Fruit fly (Drosophila melanogaster) whole organism, embryonic: ENCODE data around the gene COX7AL2.

Experiments used
- Atf3 ChIP-seq: fragments of 200-800 bp; sonication (Bioruptor generic); optimal IDR thresholded peaks from 3 replicates; lab custom pipeline; 2016; ENCODE audit warnings: missing biosample characterization, missing genetic modification characterization
- Atf6 ChIP-seq: fragments of 200-800 bp; sonication (Bioruptor generic); IDR thresholded peaks from 2 replicates; pipeline ENCODE4 v1.3.6; 2022; ENCODE audit warnings: missing biosample characterization, missing genetic modification characterization
- B-H2 ChIP-seq: fragments of 200-800 bp; sonication (Bioruptor generic); optimal IDR thresholded peaks from 2 replicates; lab custom pipeline; 2018; ENCODE audit warnings: missing biosample characterization, mild to moderate bottlenecking, missing genetic modification characterization
- CG10959 ChIP-seq: fragments of 200-800 bp; sonication (Bioruptor generic); IDR thresholded peaks from 2 replicates; pipeline ENCODE4 v1.3.6; 2022; ENCODE audit warnings: missing biosample characterization, missing genetic modification characterization
- CG11085 ChIP-seq: fragments of 200-800 bp; sonication (Bioruptor generic); IDR thresholded peaks from 2 replicates; pipeline ENCODE4 v1.3.6; 2022; ENCODE audit warnings: missing biosample characterization, missing genetic modification characterization
- CG13296 ChIP-seq: fragments of 200-800 bp; sonication (Bioruptor generic); optimal IDR thresholded peaks from 3 replicates; lab custom pipeline; 2018; ENCODE audit warnings: missing biosample characterization, mild to moderate bottlenecking, missing genetic modification characterization
- CG14050 ChIP-seq: fragments of 200-800 bp; sonication (Bioruptor generic); IDR thresholded peaks from 3 replicates; pipeline ENCODE4 v1.3.6; 2022; ENCODE audit warnings: missing biosample characterization, missing genetic modification characterization
- CG1602 ChIP-seq: fragments of 200-800 bp; sonication (Bioruptor generic); optimal IDR thresholded peaks from 3 replicates; lab custom pipeline; 2016; ENCODE audit warnings: missing biosample characterization, missing genetic modification characterization
- CG17328 ChIP-seq: fragments of 200-800 bp; sonication (Bioruptor generic); IDR thresholded peaks from 2 replicates; pipeline ENCODE4 v1.3.6; 2022; ENCODE audit warnings: missing biosample characterization, missing genetic modification characterization
- CG17568 ChIP-seq: fragments of 200-800 bp; sonication (Bioruptor generic); optimal IDR thresholded peaks from 2 replicates; lab custom pipeline; 2018; ENCODE audit warnings: missing biosample characterization, mild to moderate bottlenecking, missing genetic modification characterization, moderate library complexity
- CG18011 ChIP-seq: fragments of 200-800 bp; sonication (Bioruptor generic); optimal IDR thresholded peaks from 2 replicates; lab custom pipeline; 2017; ENCODE audit warnings: missing biosample characterization, missing genetic modification characterization, mild to moderate bottlenecking, moderate library complexity, missing genotype
- CG18599 ChIP-seq: fragments of 200-800 bp; sonication (Bioruptor generic); optimal IDR thresholded peaks from 3 replicates; lab custom pipeline; 2017; ENCODE audit warnings: missing biosample characterization, missing genetic modification characterization, mild to moderate bottlenecking, moderate library complexity, missing genetic modification reagents
- CG2678 ChIP-seq: fragments of 200-800 bp; sonication (Bioruptor generic); optimal IDR thresholded peaks from 3 replicates; lab custom pipeline; 2019; ENCODE audit warnings: missing biosample characterization, mild to moderate bottlenecking, missing genetic modification characterization, moderate library complexity
- CG2712 ChIP-seq: fragments of 200-800 bp; optimal IDR thresholded peaks from 3 replicates; lab custom pipeline; 2019; ENCODE audit warnings: missing biosample characterization, mild to moderate bottlenecking, missing genetic modification characterization, moderate library complexity
- CG2889 ChIP-seq: fragments of 200-800 bp; sonication (Bioruptor generic); IDR thresholded peaks from 3 replicates; pipeline ENCODE4 v1.3.6; 2022; ENCODE audit warnings: missing biosample characterization, missing genetic modification characterization
- CG4617 ChIP-seq: fragments of 200-800 bp; sonication (Bioruptor generic); optimal IDR thresholded peaks from 3 replicates; lab custom pipeline; 2016; ENCODE audit warnings: missing biosample characterization, missing genetic modification characterization, borderline replicate concordance
- CG5953 ChIP-seq: fragments of 200-800 bp; sonication (Bioruptor generic); IDR thresholded peaks from 2 replicates; pipeline ENCODE4 v1.3.6; 2022; ENCODE audit warnings: missing biosample characterization, missing genetic modification characterization
- CG9797 ChIP-seq: fragments of 200-800 bp; sonication (Bioruptor generic); optimal IDR thresholded peaks from 3 replicates; lab custom pipeline; 2018; ENCODE audit warnings: missing biosample characterization, mild to moderate bottlenecking, missing genetic modification characterization
- Dref ChIP-seq: fragments of 200-800 bp; sonication (Bioruptor generic); IDR thresholded peaks from 2 replicates; pipeline ENCODE4 v1.3.6; 2022; ENCODE audit warnings: missing biosample characterization, missing genetic modification characterization
- Fer3 ChIP-seq: fragments of 200-800 bp; sonication (Bioruptor generic); optimal IDR thresholded peaks from 2 replicates; lab custom pipeline; 2018; ENCODE audit warnings: missing biosample characterization, mild to moderate bottlenecking, missing genetic modification characterization, moderate library complexity
- MBD-R2 ChIP-seq: fragments of 200-800 bp; sonication (Bioruptor generic); IDR thresholded peaks from 2 replicates; pipeline ENCODE4 v1.3.6; 2022; ENCODE audit warnings: missing biosample characterization, missing genetic modification characterization
- MESR4 ChIP-seq: fragments of 200-800 bp; sonication (Bioruptor generic); optimal IDR thresholded peaks from 2 replicates; lab custom pipeline; 2018; ENCODE audit warnings: missing biosample characterization, mild to moderate bottlenecking, missing genetic modification characterization, moderate library complexity
- Med ChIP-seq: fragments of 200-800 bp; sonication (Bioruptor generic); peaks from one replicate; lab custom pipeline; 2016; ENCODE audit warnings: missing biosample characterization, missing genetic modification characterization, mild to moderate bottlenecking, inconsistent platforms, moderate library complexity
- NC2α ChIP-seq: fragments of 200-800 bp; sonication (Bioruptor generic); optimal IDR thresholded peaks from 2 replicates; lab custom pipeline; 2016; ENCODE audit warnings: missing biosample characterization, missing genetic modification characterization
- Neu2 ChIP-seq: fragments of 200-800 bp; sonication (Bioruptor generic); optimal IDR thresholded peaks from 3 replicates; lab custom pipeline; 2016; ENCODE audit warnings: missing biosample characterization, missing genetic modification characterization, borderline replicate concordance
- Six4 ChIP-seq: fragments of 200-800 bp; sonication (Bioruptor generic); optimal IDR thresholded peaks from 2 replicates; lab custom pipeline; 2016; ENCODE audit warnings: missing biosample characterization, missing genetic modification characterization
- bcd ChIP-seq: fragments of 200-800 bp; sonication (Bioruptor generic); optimal IDR thresholded peaks from 2 replicates; lab custom pipeline; 2017; ENCODE audit warnings: missing biosample characterization, mild to moderate bottlenecking, missing genetic modification characterization
- bigmax ChIP-seq: fragments of 200-800 bp; sonication (Bioruptor generic); optimal IDR thresholded peaks from 2 replicates; lab custom pipeline; 2018; ENCODE audit warnings: missing biosample characterization, mild to moderate bottlenecking, missing genetic modification characterization
- cato ChIP-seq: fragments of 200-800 bp; sonication (Bioruptor generic); optimal IDR thresholded peaks from 2 replicates; lab custom pipeline; 2016; ENCODE audit warnings: missing biosample characterization, missing genetic modification characterization, borderline replicate concordance
- chm ChIP-seq: fragments of 200-800 bp; sonication (Bioruptor generic); IDR thresholded peaks from 2 replicates; pipeline ENCODE4 v1.3.6; 2022; ENCODE audit warnings: missing biosample characterization, missing genetic modification characterization
- crc ChIP-seq: fragments of 200-800 bp; sonication (Bioruptor generic); optimal IDR thresholded peaks from 2 replicates; lab custom pipeline; 2016; ENCODE audit warnings: missing biosample characterization, missing genetic modification characterization
- crp ChIP-seq, 2 experiments: fragments of 200-800 bp; sonication (Bioruptor generic); optimal IDR thresholded peaks; 2 replicates in 1 of 2; 3 replicates in 1 of 2; lab custom pipeline; 2017; ENCODE audit warnings: missing biosample characterization in 2 of 2, missing genetic modification characterization in 2 of 2, mild to moderate bottlenecking in 1 of 2, moderate library complexity in 1 of 2
- ems ChIP-seq: fragments of 200-800 bp; sonication (Bioruptor generic); optimal IDR thresholded peaks from 3 replicates; lab custom pipeline; 2016; ENCODE audit warnings: missing biosample characterization, missing genetic modification characterization
- ewg ChIP-seq: fragments of 200-800 bp; sonication (Bioruptor generic); optimal IDR thresholded peaks from 3 replicates; lab custom pipeline; 2017; ENCODE audit warnings: mild to moderate bottlenecking, missing biosample characterization, missing genetic modification reagents, missing genetic modification characterization
- gsb-n ChIP-seq: fragments of 200-800 bp; sonication (Bioruptor generic); optimal IDR thresholded peaks from 3 replicates; lab custom pipeline; 2018; ENCODE audit warnings: missing biosample characterization, mild to moderate bottlenecking, missing genetic modification characterization
- org-1 ChIP-seq: fragments of 200-800 bp; sonication (Bioruptor generic); optimal IDR thresholded peaks from 2 replicates; lab custom pipeline; 2017; ENCODE audit warnings: missing biosample characterization, missing genetic modification characterization
- otp ChIP-seq: fragments of 200-800 bp; sonication (Bioruptor generic); IDR thresholded peaks from 3 replicates; pipeline ENCODE4, ENCODE4 v1.3.6; 2022; ENCODE audit warnings: missing biosample characterization, missing genetic modification characterization
- pho ChIP-seq: fragments of 200-800 bp; sonication (Bioruptor generic); optimal IDR thresholded peaks from 2 replicates; lab custom pipeline; 2016; ENCODE audit warnings: missing biosample characterization, missing genetic modification characterization
- row ChIP-seq: fragments of 200-800 bp; sonication (Bioruptor generic); IDR thresholded peaks from 3 replicates; pipeline ENCODE4 v1.3.6; 2022; ENCODE audit warnings: missing biosample characterization, missing genetic modification characterization
- salm ChIP-seq: fragments of 200-800 bp; sonication (Bioruptor generic); optimal IDR thresholded peaks from 2 replicates; lab custom pipeline; 2018; ENCODE audit warnings: missing biosample characterization, mild to moderate bottlenecking, missing genetic modification characterization
- sqz ChIP-seq: fragments of 200-800 bp; sonication (Bioruptor generic); optimal IDR thresholded peaks from 3 replicates; lab custom pipeline; 2018; ENCODE audit warnings: missing biosample characterization, mild to moderate bottlenecking, missing genetic modification characterization
- toy ChIP-seq: fragments of 200-800 bp; sonication (Bioruptor generic); IDR thresholded peaks from 2 replicates; pipeline ENCODE4 v1.3.6; 2022; ENCODE audit warnings: missing biosample characterization, missing genetic modification characterization
- zen2 ChIP-seq: fragments of 200-800 bp; sonication (Bioruptor generic); IDR thresholded peaks from 3 replicates; pipeline ENCODE4 v1.3.6; 2022; ENCODE audit warnings: missing biosample characterization, missing genetic modification characterization; ENCODE audit not compliant: partially characterized antibody
- zf30C ChIP-seq: fragments of 200-800 bp; sonication (Bioruptor generic); optimal IDR thresholded peaks from 3 replicates; lab custom pipeline; 2018; ENCODE audit warnings: missing biosample characterization, mild to moderate bottlenecking, missing genetic modification characterization

The COX7AL2 gene

dm6 chr2L:2214004-2214403 is 16.3 kb upstream of the COX7AL2 start, which contains the start of the genes Uch and CG34174 (continued):
- TF ChIP-seq Dref (GFP tag; lab: Robert Waterston, UW), result peak; percentile 60
- TF ChIP-seq toy (GFP tag; lab: Robert Waterston, UW), result no peak
- no peak for TF ChIP-seq ems (GFP tag; lab: Kevin White, UChicago)
- no peak for TF ChIP-seq bigmax (GFP tag; lab: Kevin White, UChicago)
- TF ChIP-seq otp (GFP tag; lab: Robert Waterston, UW), result no peak
- TF ChIP-seq pho (GFP tag; lab: Kevin White, UChicago), result no peak
- TF ChIP-seq chm (GFP tag; lab: Robert Waterston, UW), result no peak
- TF ChIP-seq NC2α (GFP tag; lab: Kevin White, UChicago), result no peak
- TF ChIP-seq bcd, result peak; percentile 24
- TF ChIP-seq CG2712 (tag; lab: Kevin White, UChicago), result peak; percentile 23
- TF ChIP-seq CG4617 (GFP tag; lab: Kevin White, UChicago), result peak; percentile 42

- TF ChIP-seq org-1, result no peak
- TF ChIP-seq CG2889 (GFP tag; lab: Robert Waterston, UW), result no peak
- TF ChIP-seq CG11085 (GFP tag; lab: Robert Waterston, UW), result no peak
- TF ChIP-seq CG18599, result peak; percentile 3
- TF ChIP-seq Fer3 (tag; lab: Kevin White, UChicago), result no peak
- peak; percentile 49; the same call in 2 of the 3 replicates for TF ChIP-seq row
- peak; percentile 70 for TF ChIP-seq Med (GFP tag; lab: Kevin White, UChicago)
- TF ChIP-seq salm (tag; lab: Kevin White, UChicago), result no peak
- peak; percentile 11 for TF ChIP-seq MESR4
- TF ChIP-seq CG5953, result no peak
- peak in 1 of 2 experiments; percentile 68 for TF ChIP-seq crp (GFP tag; optimal IDR thresholded peaks at IDR 0.05; lab: Kevin White, UChicago)
- peak; percentile 96 for TF ChIP-seq ewg
- TF ChIP-seq CG14050, result no peak
Measured at dm6 chr2L:2212478-2212877, 14.8 kb upstream of the COX7AL2 start, which contains the start of gene CG15385. CG15385 (minus strand) TSS chr2L:2212571.

- TF ChIP-seq Atf3 (GFP tag; lab: Kevin White, UChicago) (no peak), gsb-n (no peak), CG17328 (GFP tag; lab: Robert Waterston, UW) (no peak), CG2678 (tag; lab: Kevin White, UChicago) (peak; percentile 28), Neu2 (GFP tag; lab: Kevin White, UChicago) (no peak), crc (GFP tag; lab: Kevin White, UChicago) (no peak), CG1602 (GFP tag; lab: Kevin White, UChicago) (no peak), CG13296 (GFP tag; lab: Kevin White, UChicago) (peak; percentile 3), cato (GFP tag; lab: Kevin White, UChicago) (no peak), CG18011 (GFP tag; lab: Kevin White, UChicago) (no peak), B-H2 (GFP tag; lab: Kevin White, UChicago) (no peak), org-1 (no peak), MBD-R2 (no peak), CG10959 (GFP tag; lab: Robert Waterston, UW) (no peak), zf30C (no peak), CG9797 (GFP tag; lab: Kevin White, UChicago) (no peak), Med (GFP tag; lab: Kevin White, UChicago) (peak; percentile 7), sqz (GFP tag; lab: Kevin White, UChicago) (no peak), CG17568 (GFP tag; lab: Kevin White, UChicago) (no peak), Atf6 (GFP tag; lab: Robert Waterston, UW) (no peak), zen2 (no peak), Six4 (GFP tag; lab: Kevin White, UChicago) (no peak)
Measured at dm6 chr2L:2209002-2209401, 11.3 kb upstream of the COX7AL2 start, which contains the start of gene CG33124. CG33124 (minus strand) TSS chr2L:2209102.
